Fruit fly (Drosophila melanogaster) whole organism, wandering third instar larva: ENCODE results near the gene CG44954.

Source experiments
- Abd-B ChIP-seq: fragments of >200 bp; optimal IDR thresholded peaks from 2 replicates; lab custom pipeline; 2017; ENCODE audit warnings: missing biosample characterization, missing genetic modification characterization
- CG9705 ChIP-seq: fragments of 200-800 bp; sonication (Bioruptor generic); optimal IDR thresholded peaks from 2 replicates; lab custom pipeline; 2018; ENCODE audit warnings: missing biosample characterization, mild to moderate bottlenecking, missing genetic modification characterization
- GATAd ChIP-seq: sonication (Bioruptor generic); optimal IDR thresholded peaks from 2 replicates; lab custom pipeline; 2016; ENCODE audit warnings: missing biosample characterization, missing genetic modification characterization
- Hr78 ChIP-seq: fragments of >200 bp; optimal IDR thresholded peaks from 2 replicates; lab custom pipeline; 2017; ENCODE audit warnings: missing biosample characterization, missing genetic modification characterization
- N ChIP-seq: fragments of >200 bp; optimal IDR thresholded peaks from 2 replicates; lab custom pipeline; 2018; ENCODE audit warnings: missing biosample characterization, missing external identifiers, missing genetic modification characterization
- Rel ChIP-seq, 2 experiments: fragments of 200-800 bp; sonication (Bioruptor generic) in 1 of 2; optimal IDR thresholded peaks; 2 replicates in 1 of 2; 3 replicates in 1 of 2; lab custom pipeline; 2016 to 2019; ENCODE audit warnings: mild to moderate bottlenecking in 2 of 2, missing biosample characterization in 2 of 2, missing genetic modification characterization in 2 of 2, moderate library complexity in 1 of 2
- dl ChIP-seq, 2 experiments: fragments of 175-275, 200-275 bp in 1 of 2; fragments of 200-275 bp in 1 of 2; sonication (Bioruptor generic); optimal IDR thresholded peaks; lab custom pipeline; 2018; ENCODE audit warnings: mild to moderate bottlenecking in 2 of 2, missing biosample characterization in 2 of 2, missing genetic modification characterization in 2 of 2, moderate library complexity in 2 of 2; ENCODE audit not compliant: partially characterized antibody in 2 of 2, insufficient read depth in 1 of 2
- dmrt93B ChIP-seq: fragments of 200-800 bp; sonication (Bioruptor generic); optimal IDR thresholded peaks from 2 replicates; lab custom pipeline; 2018; ENCODE audit warnings: missing biosample characterization, mild to moderate bottlenecking, missing genetic modification characterization
- ey ChIP-seq: fragments of 200-800 bp; sonication (Bioruptor generic); optimal IDR thresholded peaks from 2 replicates; lab custom pipeline; 2016; ENCODE audit warnings: missing biosample characterization, missing genetic modification characterization
- h ChIP-seq: fragments of 200-800 bp; sonication (Bioruptor generic); optimal IDR thresholded peaks from 3 replicates; lab custom pipeline; 2016; ENCODE audit warnings: missing biosample characterization, mild to moderate bottlenecking, missing genetic modification characterization
- lola ChIP-seq: fragments of >200 bp; optimal IDR thresholded peaks from 2 replicates; lab custom pipeline; 2017; ENCODE audit warnings: missing biosample characterization, missing genetic modification characterization
- sage ChIP-seq: fragments of 200-800 bp; sonication (Bioruptor generic); optimal IDR thresholded peaks from 2 replicates; lab custom pipeline; 2016; ENCODE audit warnings: missing biosample characterization, mild to moderate bottlenecking, missing genetic modification characterization
- tai ChIP-seq: sonication (Bioruptor generic); optimal IDR thresholded peaks from 2 replicates; lab custom pipeline; 2016; ENCODE audit warnings: missing biosample characterization, missing genetic modification characterization

DNA sequence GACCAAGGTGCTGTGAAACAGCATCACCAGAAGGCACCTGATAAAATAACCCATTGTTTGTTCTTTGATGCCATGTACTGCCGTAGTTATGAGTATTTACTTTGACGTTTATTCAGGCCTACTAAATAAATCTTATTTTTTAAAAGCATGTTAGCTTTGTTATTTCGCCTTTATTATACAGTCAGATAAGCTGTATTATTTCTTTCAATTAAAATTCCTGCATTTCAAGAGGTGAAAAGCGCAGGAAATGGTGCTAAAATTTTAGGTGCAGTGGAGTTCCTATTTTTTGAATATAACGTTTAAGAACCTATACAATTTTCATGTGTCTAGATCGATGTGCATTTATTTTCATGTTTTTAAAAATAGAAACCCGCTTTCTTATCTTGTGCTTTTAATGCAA lies 24.1 kb upstream of the CG44954 start, which contains the start of gene CG31013:
- no peak for TF ChIP-seq Abd-B (GFP tag; lab: Kevin White, UChicago)
- no peak for TF ChIP-seq lola
- TF ChIP-seq h, result no peak
- no peak for TF ChIP-seq GATAd (GFP tag; lab: Kevin White, UChicago)
- TF ChIP-seq Hr78 (GFP tag; lab: Kevin White, UChicago), result no peak
- TF ChIP-seq ey (GFP tag; lab: Kevin White, UChicago), result no peak
- TF ChIP-seq N (GFP tag; lab: Kevin White, UChicago), result no peak
- TF ChIP-seq dl (GFP tag; optimal IDR thresholded peaks at IDR 0.05; lab: Kevin White, UChicago; ENCODE audit: insufficient read depth in 1 of 2, partially characterized antibody in 2 of 2), result no peak
- TF ChIP-seq CG9705 (GFP tag; lab: Kevin White, UChicago), result no peak
- TF ChIP-seq sage (GFP tag; lab: Kevin White, UChicago), result no peak
- TF ChIP-seq Rel (GFP tag; optimal IDR thresholded peaks at IDR 0.05; lab: Kevin White, UChicago), result no peak
- no peak for TF ChIP-seq Rel (tag; optimal IDR thresholded peaks at IDR 0.05; lab: Kevin White, UChicago)
- TF ChIP-seq dmrt93B, result no peak
- no peak for TF ChIP-seq tai (GFP tag; lab: Kevin White, UChicago)
